Worm (Caenorhabditis elegans): Measurements from ENCODE around the gene F47B8.18.

F47B8.18 gene

DNA sequence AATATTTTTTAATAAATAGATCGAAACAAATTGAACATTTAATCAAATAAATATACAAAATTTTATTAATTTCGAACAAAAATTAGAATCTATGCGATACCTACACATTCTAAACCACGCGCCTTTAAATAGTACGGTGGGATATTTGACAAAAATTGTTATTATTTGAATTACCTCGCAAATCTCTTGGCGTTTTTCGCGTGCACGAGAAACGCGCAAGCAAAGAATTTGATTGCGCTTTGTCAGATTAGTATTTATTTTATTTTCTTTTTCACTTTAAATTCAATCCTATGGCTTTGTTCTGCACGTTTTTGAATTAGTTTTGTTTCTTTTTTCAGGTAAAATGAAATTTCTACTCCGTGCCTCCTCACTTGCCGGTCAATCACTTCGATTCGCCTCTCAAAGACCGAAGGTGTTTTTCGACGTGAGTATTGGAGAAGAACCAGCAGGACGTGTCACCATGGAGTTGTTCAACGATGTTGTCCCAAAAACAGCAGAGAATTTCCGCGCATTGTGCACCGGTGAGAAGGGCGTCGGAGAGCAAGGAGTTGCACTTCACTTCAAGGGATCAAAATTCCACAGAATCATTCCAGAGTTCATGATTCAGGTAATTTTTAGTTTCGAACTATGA, 30.6 kb upstream of the F47B8.18 start, which contains the start of gene cyn-1 (continued):
- TF ChIP-seq nhr-76 (tag; optimal IDR thresholded peaks at IDR 0.05) (no peak), mdl-1 (tag; optimal IDR thresholded peaks at IDR 0.05) (peak in 1 of 2 experiments; percentile 63), lin-14 (GFP tag; optimal IDR thresholded peaks at IDR 0.05) (peak; percentile 82), sup-37 (GFP tag; optimal IDR thresholded peaks at IDR 0.05) (peak; percentile 9), ceh-90 (tag; optimal IDR thresholded peaks at IDR 0.05) (peak; percentile 29), ceh-82 (tag; optimal IDR thresholded peaks at IDR 0.05) (peak; percentile 84 to 85 (median 85)), egl-27 (tag; optimal IDR thresholded peaks at IDR 0.05) (no peak), nhr-237 (tag; optimal IDR thresholded peaks at IDR 0.05) (peak; percentile 26), sox-4 (tag; optimal IDR thresholded peaks at IDR 0.05) (peak; percentile 67), isw-1 (GFP tag; IDR thresholded peaks at IDR 0.05) (peak; percentile 77)

DNA sequence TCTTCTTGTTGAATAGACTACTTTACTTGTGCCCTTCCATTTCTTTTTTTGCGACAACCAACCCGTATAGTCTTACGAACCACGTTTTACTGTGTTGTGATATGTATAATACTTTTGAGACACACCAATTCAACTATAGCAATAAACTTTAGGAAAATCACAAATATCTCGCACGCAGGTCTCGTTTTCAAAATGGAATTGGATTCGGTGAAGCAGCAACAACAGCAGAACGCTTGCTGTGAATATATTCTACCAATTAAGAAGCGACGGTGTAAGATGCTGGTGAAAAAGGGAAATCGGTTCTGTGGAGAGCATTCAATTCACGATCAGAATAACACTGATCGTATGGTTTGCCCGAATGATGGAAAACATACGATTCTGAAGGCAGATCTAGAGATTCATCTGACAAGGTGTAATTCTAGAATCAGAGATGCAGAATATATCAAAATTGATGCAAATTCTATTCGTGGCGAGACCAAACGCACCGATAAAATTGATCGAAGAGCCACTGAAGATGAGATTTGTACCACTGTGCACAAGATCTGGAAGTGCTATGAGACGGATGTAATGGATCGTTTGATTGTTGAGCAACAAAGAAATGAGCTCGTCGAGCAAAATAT, 29.1 kb upstream of the F47B8.18 start, which contains the start of gene Y49A3A.3:
TSS of gene Y49A3A.3 (plus strand) at position 153 of the 620 bp plus-strand sequence.
- TF ChIP-seq sptf-1 (tag; optimal IDR thresholded peaks at IDR 0.05): no peak
- no peak for TF ChIP-seq fkh-8 (tag; optimal IDR thresholded peaks at IDR 0.05)
- TF ChIP-seq nhr-47 (tag; optimal IDR thresholded peaks at IDR 0.05): peak; percentile 20
- no peak for TF ChIP-seq jun-1 (tag; optimal IDR thresholded peaks at IDR 0.05)
- no peak for TF ChIP-seq hpl-2 (GFP tag; optimal IDR thresholded peaks at IDR 0.05)
- no peak for TF ChIP-seq irx-1 (tag; optimal IDR thresholded peaks at IDR 0.05)
- TF ChIP-seq ama-1 (optimal IDR thresholded peaks at IDR 0.05): peak; percentile 7
- no peak for TF ChIP-seq ets-5 (GFP tag; IDR thresholded peaks at IDR 0.05)
- TF ChIP-seq dsc-1 (tag; optimal IDR thresholded peaks at IDR 0.05): no peak
- no peak for TF ChIP-seq lin-13 (GFP tag; optimal IDR thresholded peaks at IDR 0.05)
- no peak for TF ChIP-seq hlh-17 (GFP tag; optimal IDR thresholded peaks at IDR 0.05; ENCODE audit: borderline replicate concordance)
- TF ChIP-seq nhr-28 (tag; optimal IDR thresholded peaks at IDR 0.05): no peak
- TF ChIP-seq fkh-10 (GFP tag; optimal IDR thresholded peaks at IDR 0.05): no peak
- peak; percentile 98 for TF ChIP-seq aly-2 (tag; optimal IDR thresholded peaks at IDR 0.05)
- TF ChIP-seq unc-62 (GFP tag; optimal IDR thresholded peaks at IDR 0.05): no peak
- peak; percentile 10 for TF ChIP-seq snu-23 (GFP tag; optimal IDR thresholded peaks at IDR 0.05)
- peak in 1 of 2 experiments; percentile 34 for TF ChIP-seq lin-35 (GFP tag; optimal IDR thresholded peaks at IDR 0.05)
- no peak for TF ChIP-seq tlp-1 (tag; optimal IDR thresholded peaks at IDR 0.05)
- peak; percentile 15 for TF ChIP-seq nhr-20 (tag; optimal IDR thresholded peaks at IDR 0.05)
- no peak for TF ChIP-seq unc-130 (tag; optimal IDR thresholded peaks at IDR 0.05)
- TF ChIP-seq lir-3 (tag; optimal IDR thresholded peaks at IDR 0.05; ENCODE audit: poor library complexity): no peak
- TF ChIP-seq vab-15 (tag; optimal IDR thresholded peaks at IDR 0.05): no peak
- TF ChIP-seq swsn-7 (tag; optimal IDR thresholded peaks at IDR 0.05): no peak
- TF ChIP-seq nhr-19 (GFP tag; conservative IDR thresholded peaks at IDR 0.05): no peak
- no peak for TF ChIP-seq lin-39 (tag; optimal IDR thresholded peaks at IDR 0.05)
- TF ChIP-seq lsy-2 (tag; optimal IDR thresholded peaks at IDR 0.05): no peak
- TF ChIP-seq sox-4 (tag; optimal IDR thresholded peaks at IDR 0.05): no peak
- TF ChIP-seq pax-3 (tag; optimal IDR thresholded peaks at IDR 0.05): no peak
- no peak for TF ChIP-seq blmp-1 (tag; optimal IDR thresholded peaks at IDR 0.05)
- TF ChIP-seq nhr-237 (tag; optimal IDR thresholded peaks at IDR 0.05): no peak
- TF ChIP-seq nhr-12 (tag; optimal IDR thresholded peaks at IDR 0.05): no peak
- no peak for TF ChIP-seq egl-27 (tag; optimal IDR thresholded peaks at IDR 0.05)
- TF ChIP-seq grh-1 (GFP tag; IDR thresholded peaks at IDR 0.05): no peak
- no peak for TF ChIP-seq lin-14 (GFP tag; optimal IDR thresholded peaks at IDR 0.05)
- TF ChIP-seq nhr-76 (tag; optimal IDR thresholded peaks at IDR 0.05): no peak
- TF ChIP-seq nhr-85 (tag): no peak
- no peak for TF ChIP-seq ceh-90 (tag; optimal IDR thresholded peaks at IDR 0.05)
- TF ChIP-seq isw-1 (GFP tag; IDR thresholded peaks at IDR 0.05): no peak
- no peak for TF ChIP-seq unc-86 (tag; optimal IDR thresholded peaks at IDR 0.05)
- TF ChIP-seq efl-1 (optimal IDR thresholded peaks at IDR 0.05): peak; percentile 9 to 32
- peak in 1 of 2 experiments; percentile 95 for TF ChIP-seq efl-1 (GFP tag; optimal IDR thresholded peaks at IDR 0.05 in 1 of 2)
- TF ChIP-seq egl-13 (tag; optimal IDR thresholded peaks at IDR 0.05): no peak
- no peak for TF ChIP-seq alr-1 (tag; optimal IDR thresholded peaks at IDR 0.05; ENCODE audit: borderline replicate concordance)
- no peak for TF ChIP-seq ceh-8 (GFP tag; optimal IDR thresholded peaks at IDR 0.05)
- TF ChIP-seq ztf-4 (tag; optimal IDR thresholded peaks at IDR 0.05): peak; percentile 29
- TF ChIP-seq C16A3.4 (tag; optimal IDR thresholded peaks at IDR 0.05): no peak
- no peak for TF ChIP-seq ceh-82 (tag; optimal IDR thresholded peaks at IDR 0.05)
